Worm (Caenorhabditis elegans): ENCODE data around the gene scl-2.

Gene scl-2

DNA sequence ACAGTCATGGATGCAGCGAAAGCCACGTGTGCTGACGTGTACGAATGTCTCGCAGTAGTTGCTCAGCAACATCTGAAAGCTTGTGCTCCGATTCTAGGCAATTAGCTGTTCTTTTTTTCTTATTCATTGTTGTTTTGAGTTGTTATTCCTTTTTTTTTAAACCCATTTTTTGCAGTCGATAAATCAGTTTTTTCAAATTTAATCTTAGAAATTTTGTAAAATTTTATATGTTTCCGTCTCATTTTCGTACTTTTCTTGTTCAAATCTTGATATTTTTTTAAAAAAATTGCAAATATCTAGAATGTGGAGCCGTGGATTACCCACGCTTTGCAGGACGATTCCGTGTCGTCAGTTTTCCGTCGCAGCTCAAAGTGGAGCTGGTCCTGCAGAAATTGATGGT is 42.9 kb downstream of the scl-2 start, which contains the start of gene fask-1:
Gene fask-1, plus strand, starts transcription at position 301 of the 400 bp plus-strand sequence.
- TF ChIP-seq sea-2 (GFP tag; optimal IDR thresholded peaks at IDR 0.05) (no peak), ZK546.5 (tag; optimal IDR thresholded peaks at IDR 0.05) (no peak), mdl-1 (tag; optimal IDR thresholded peaks at IDR 0.05) (no peak), nhr-28 (tag; optimal IDR thresholded peaks at IDR 0.05) (no peak), R02D3.7 (tag; optimal IDR thresholded peaks at IDR 0.05) (no peak), unc-39 (tag; optimal IDR thresholded peaks at IDR 0.05) (no peak), nhr-12 (tag; optimal IDR thresholded peaks at IDR 0.05) (no peak), nhr-25 (tag; optimal IDR thresholded peaks at IDR 0.05) (no peak), fkh-2 (tag; optimal IDR thresholded peaks at IDR 0.05) (no peak), lin-39 (tag; optimal IDR thresholded peaks at IDR 0.05) (no peak), fkh-10 (GFP tag; optimal IDR thresholded peaks at IDR 0.05) (no peak), ztf-4 (tag; optimal IDR thresholded peaks at IDR 0.05) (no peak), elt-3 (tag; optimal IDR thresholded peaks at IDR 0.05) (no peak), fos-1 (tag; optimal IDR thresholded peaks at IDR 0.05) (no peak), ceh-28 (tag; optimal IDR thresholded peaks at IDR 0.05) (no peak)

DNA sequence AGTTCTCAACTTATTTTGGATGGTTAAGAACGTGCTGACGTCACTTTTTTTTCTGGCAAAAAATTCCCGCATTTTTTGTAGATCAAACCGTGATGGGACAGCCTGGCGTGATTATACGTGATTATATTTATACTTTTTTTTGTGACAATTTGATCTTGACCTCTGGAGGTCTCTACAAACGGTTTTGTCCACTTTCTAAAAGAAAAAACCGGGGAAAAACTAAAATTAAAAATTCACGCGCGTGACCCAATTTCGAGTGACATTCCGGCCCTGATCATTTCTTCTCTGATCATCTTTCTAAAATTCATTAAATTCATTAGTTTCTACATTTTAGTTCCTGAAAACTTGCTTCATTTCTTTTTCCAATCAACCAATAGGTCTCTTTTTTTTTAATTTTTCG is 47.4 kb downstream of the scl-2 start, which contains the start of gene rde-11:
Gene rde-11, plus strand, starts transcription at position 301 of the 400 bp plus-strand sequence.
- TF ChIP-seq mdl-1 (tag; optimal IDR thresholded peaks at IDR 0.05) (no peak), nhr-12 (tag; optimal IDR thresholded peaks at IDR 0.05) (no peak), nhr-237 (tag; optimal IDR thresholded peaks at IDR 0.05) (no peak), ztf-4 (tag; optimal IDR thresholded peaks at IDR 0.05) (no peak), ztf-11 (tag; optimal IDR thresholded peaks at IDR 0.05) (no peak), ceh-28 (tag; optimal IDR thresholded peaks at IDR 0.05) (no peak), R02D3.7 (tag; optimal IDR thresholded peaks at IDR 0.05) (no peak), sea-2 (GFP tag; optimal IDR thresholded peaks at IDR 0.05) (no peak), nhr-11 (tag; optimal IDR thresholded peaks at IDR 0.05) (no peak), zag-1 (tag; optimal IDR thresholded peaks at IDR 0.05) (no peak)

DNA sequence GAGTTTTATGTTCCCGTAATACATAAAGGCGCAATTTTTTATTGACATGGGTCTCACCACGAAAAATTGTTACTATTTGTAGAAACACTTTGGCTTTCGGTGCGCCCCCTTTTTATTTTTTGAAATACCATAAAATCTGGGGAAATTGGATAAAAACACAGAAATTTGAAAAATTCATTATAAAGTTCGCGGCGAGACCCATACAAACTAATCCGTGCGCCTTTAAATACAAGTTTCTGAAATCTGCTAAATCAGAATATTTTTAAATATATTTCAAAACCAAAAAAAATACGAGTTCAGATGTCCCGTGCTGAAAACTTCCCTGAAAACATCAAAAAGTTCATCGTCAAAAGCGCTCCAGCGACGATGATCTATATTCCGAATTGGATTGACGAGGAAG is 49.8 kb downstream of the scl-2 start, which contains the start of gene B0564.2:
Gene B0564.2, plus strand, starts transcription at position 301 of the 400 bp plus-strand sequence.
- TF ChIP-seq mdl-1 (tag; optimal IDR thresholded peaks at IDR 0.05) (no peak), ztf-11 (tag; optimal IDR thresholded peaks at IDR 0.05) (no peak), nhr-12 (tag; optimal IDR thresholded peaks at IDR 0.05) (no peak), eor-1 (tag; optimal IDR thresholded peaks at IDR 0.05) (no peak), fos-1 (tag; optimal IDR thresholded peaks at IDR 0.05) (no peak), nhr-11 (tag; optimal IDR thresholded peaks at IDR 0.05) (no peak), aly-2 (tag; optimal IDR thresholded peaks at IDR 0.05) (no peak), sea-2 (GFP tag; optimal IDR thresholded peaks at IDR 0.05) (no peak)

DNA sequence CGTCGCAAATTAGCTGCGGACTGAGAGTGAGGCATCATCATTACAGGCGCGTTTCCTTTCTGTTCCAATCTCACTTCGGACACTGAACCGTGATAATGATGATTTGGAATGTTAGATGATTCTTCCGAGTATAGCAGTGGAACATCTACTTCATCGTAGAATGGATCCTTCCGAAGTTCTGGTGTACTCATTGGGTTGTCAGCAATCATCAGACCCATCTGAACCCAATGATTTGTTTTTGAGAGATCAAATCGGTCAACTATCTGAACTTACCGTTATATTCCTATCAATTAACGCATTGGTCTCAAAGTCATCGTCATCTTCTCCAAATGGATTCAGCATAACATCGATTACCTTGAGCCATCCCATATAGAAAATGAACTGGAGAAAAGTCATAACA is 50.9 kb downstream of the scl-2 start:
- TF ChIP-seq R02D3.7 (tag; optimal IDR thresholded peaks at IDR 0.05): no peak
- no peak for TF ChIP-seq ceh-82 (tag; optimal IDR thresholded peaks at IDR 0.05)
- no peak for TF ChIP-seq snpc-4 (tag; optimal IDR thresholded peaks at IDR 0.05)
- no peak for TF ChIP-seq nfya-1 (tag; optimal IDR thresholded peaks at IDR 0.05; ENCODE audit: insufficient read depth)
- TF ChIP-seq nhr-28 (tag; optimal IDR thresholded peaks at IDR 0.05): no peak
- TF ChIP-seq egl-27 (tag; optimal IDR thresholded peaks at IDR 0.05): no peak
- no peak for TF ChIP-seq nhr-77 (tag; optimal IDR thresholded peaks at IDR 0.05)
- TF ChIP-seq lsy-12 (tag; optimal IDR thresholded peaks at IDR 0.05): no peak
- no peak for TF ChIP-seq fkh-2 (tag; optimal IDR thresholded peaks at IDR 0.05)
- no peak for TF ChIP-seq ztf-4 (tag; optimal IDR thresholded peaks at IDR 0.05)
- no peak for TF ChIP-seq ceh-16 (tag; optimal IDR thresholded peaks at IDR 0.05)
- no peak for TF ChIP-seq nhr-237 (tag; optimal IDR thresholded peaks at IDR 0.05)
- no peak for TF ChIP-seq fos-1 (tag; optimal IDR thresholded peaks at IDR 0.05)
- no peak for TF ChIP-seq pqm-1 (tag; optimal IDR thresholded peaks at IDR 0.05)
- no peak for TF ChIP-seq zag-1 (tag; optimal IDR thresholded peaks at IDR 0.05)
- no peak for TF ChIP-seq pha-4 (tag; optimal IDR thresholded peaks at IDR 0.05)

All from whole organism, L3 larva.